Fruit fly (Drosophila melanogaster): ENCODE results near the gene CG6878.

Gene CG6878

dm6 chr3L:15143108-15143507, 18.5 kb upstream of the CG6878 start:
- no peak for TF ChIP-seq CG17801 (GFP tag; optimal IDR thresholded peaks at IDR 0.05; ENCODE audit: partially characterized antibody)

dm6 chr3L:15143638-15144600, 17.7 kb upstream of the CG6878 start, which contains the start of the genes CG32147 and Pex3:
CG32147 (minus strand) TSS chr3L:15144059.
Pex3 (plus strand) TSS chr3L:15144355.
- TF ChIP-seq CG17801 (GFP tag; optimal IDR thresholded peaks at IDR 0.05; ENCODE audit: partially characterized antibody), result peak; percentile 0

dm6 chr3L:15146643-15147187, 14.9 kb upstream of the CG6878 start, which contains the start of gene FucTA:
FucTA (plus strand) TSS chr3L:15147137.
- TF ChIP-seq CG17801 (GFP tag; optimal IDR thresholded peaks at IDR 0.05; ENCODE audit: partially characterized antibody), result no peak

- TF ChIP-seq CG17801 (GFP tag; optimal IDR thresholded peaks at IDR 0.05; ENCODE audit: partially characterized antibody), result no peak
These were observed 11.6 kb upstream of the CG6878 start for dm6 chr3L:15150028-15150427.

- TF ChIP-seq CG17801 (GFP tag; optimal IDR thresholded peaks at IDR 0.05; ENCODE audit: partially characterized antibody), result peak; percentile 32
These were observed 3.1 kb upstream of the CG6878 start, which contains the start of the genes Msh6 and Prp31 for dm6 chr3L:15158330-15159114. Msh6 (minus strand) TSS chr3L:15158562. Prp31 (plus strand) TSS chr3L:15159100.

dm6 chr3L:15162005-15162404, 388 bp downstream of the CG6878 start:
- TF ChIP-seq CG17801 (GFP tag; optimal IDR thresholded peaks at IDR 0.05; ENCODE audit: partially characterized antibody), result no peak

- no peak for TF ChIP-seq CG17801 (GFP tag; optimal IDR thresholded peaks at IDR 0.05; ENCODE audit: partially characterized antibody)
These were observed 1.4 kb downstream of the CG6878 start for dm6 chr3L:15162988-15163387.

- TF ChIP-seq CG17801 (GFP tag; optimal IDR thresholded peaks at IDR 0.05; ENCODE audit: partially characterized antibody), result no peak
These were observed 1.8 kb downstream of the CG6878 start, which contains the start of gene CG7011 for dm6 chr3L:15163414-15163813. CG7011 (minus strand) TSS chr3L:15163628.

dm6 chr3L:15169010-15169409, 7.4 kb downstream of the CG6878 start:
- no peak for TF ChIP-seq CG17801 (GFP tag; optimal IDR thresholded peaks at IDR 0.05; ENCODE audit: partially characterized antibody)

dm6 chr3L:15169795-15170194, 8.2 kb downstream of the CG6878 start:
- TF ChIP-seq CG17801 (GFP tag; optimal IDR thresholded peaks at IDR 0.05; ENCODE audit: partially characterized antibody), result no peak

- no peak for TF ChIP-seq CG17801 (GFP tag; optimal IDR thresholded peaks at IDR 0.05; ENCODE audit: partially characterized antibody)
These were observed 10.3 kb downstream of the CG6878 start for dm6 chr3L:15171769-15172403.

- no peak for TF ChIP-seq CG17801 (GFP tag; optimal IDR thresholded peaks at IDR 0.05; ENCODE audit: partially characterized antibody)
These were observed 10.9 kb downstream of the CG6878 start for dm6 chr3L:15172404-15173055.

dm6 chr3L:15174086-15174485, 12.5 kb downstream of the CG6878 start:
- no peak for TF ChIP-seq CG17801 (GFP tag; optimal IDR thresholded peaks at IDR 0.05; ENCODE audit: partially characterized antibody)

dm6 chr3L:15174823-15175222, 13.2 kb downstream of the CG6878 start:
- no peak for TF ChIP-seq CG17801 (GFP tag; optimal IDR thresholded peaks at IDR 0.05; ENCODE audit: partially characterized antibody)
